Worm (Caenorhabditis elegans) whole organism, L4 larva: ENCODE results near the gene sre-54.

ENCODE experiments used
- F10B5.3 ChIP-seq: sonication (generic microtip); optimal IDR thresholded peaks from 2 replicates; lab custom pipeline; 2016; ENCODE audit warnings: mild to moderate bottlenecking, missing genetic modification characterization, missing compliant biosample characterization
- F37D6.2 ChIP-seq: sonication (generic microtip); optimal IDR thresholded peaks from 2 replicates; lab custom pipeline; 2016; ENCODE audit warnings: mild to moderate bottlenecking, missing genetic modification characterization, missing compliant biosample characterization
- Y5F2A.4 ChIP-seq: fragments of 200-800 bp; sonication (Bioruptor generic); optimal IDR thresholded peaks from 2 replicates; lab custom pipeline; 2018; ENCODE audit warnings: mild to moderate bottlenecking, missing genetic modification characterization, missing compliant biosample characterization
- ZK337.2 ChIP-seq: fragments of 200-800 bp; sonication (Bioruptor generic); IDR thresholded peaks from 2 replicates; pipeline ENCODE4 v1.3.6; 2022; ENCODE audit warnings: missing genetic modification reagents, missing genetic modification characterization, missing compliant biosample characterization
- ZK546.5 ChIP-seq, 2 experiments: sonication (generic microtip); optimal IDR thresholded peaks; 2 replicates each; lab custom pipeline; 2017; ENCODE audit warnings: missing biosample characterization in 2 of 2, missing genetic modification characterization in 2 of 2
- aha-1 ChIP-seq: fragments of 150-350 bp; peaks from one replicate; lab custom pipeline; 2014; ENCODE audit warnings: missing biosample characterization, missing genetic modification characterization
- arid-1 ChIP-seq: fragments of 200-800 bp; sonication (Bioruptor generic); conservative IDR thresholded peaks from 2 replicates; pipeline ENCODE4 v1.3.6; 2022; ENCODE audit warnings: missing genetic modification reagents, missing genetic modification characterization, missing compliant biosample characterization
- ceh-32 ChIP-seq: sonication (generic microtip); optimal IDR thresholded peaks from 2 replicates; lab custom pipeline; 2016; ENCODE audit warnings: mild to moderate bottlenecking, missing genetic modification characterization, missing compliant biosample characterization; ENCODE audit not compliant: poor library complexity
- ceh-82 ChIP-seq: sonication (generic microtip); optimal IDR thresholded peaks from 2 replicates; lab custom pipeline; 2017; ENCODE audit warnings: missing biosample characterization, missing genetic modification characterization
- ces-1 ChIP-seq: fragments of 150-350 bp; sonication (generic microtip); optimal IDR thresholded peaks from 4 replicates; lab custom pipeline; 2014; ENCODE audit warnings: missing biosample characterization, missing genetic modification reagents, missing genetic modification characterization
- cey-2 ChIP-seq: sonication (generic microtip); optimal IDR thresholded peaks from 3 replicates; lab custom pipeline; 2017; ENCODE audit warnings: missing genetic modification characterization, mild to moderate bottlenecking, missing compliant biosample characterization, antibody characterized with exemption, borderline replicate concordance; ENCODE audit not compliant: insufficient read depth
- ctbp-1 ChIP-seq: fragments of 200-800 bp; sonication (Bioruptor generic); IDR thresholded peaks from 2 replicates; pipeline ENCODE4 v1.3.6; 2022; ENCODE audit warnings: missing genetic modification reagents, missing genetic modification characterization, missing compliant biosample characterization
- daf-12 ChIP-seq: fragments of 150-350 bp; optimal IDR thresholded peaks from 2 replicates; lab custom pipeline; 2014; ENCODE audit warnings: missing biosample characterization, missing genetic modification reagents, missing genetic modification characterization
- daf-19 ChIP-seq: fragments of 200-800 bp; sonication (Bioruptor generic); conservative IDR thresholded peaks from 2 replicates; pipeline ENCODE4 v1.3.6; 2022; ENCODE audit warnings: missing genetic modification characterization, missing compliant biosample characterization
- daf-8 ChIP-seq: fragments of 200-800 bp; sonication (Bioruptor generic); IDR thresholded peaks from 2 replicates; pipeline ENCODE4 v1.3.6; 2022; ENCODE audit warnings: missing genetic modification characterization, missing compliant biosample characterization
- dmd-6 ChIP-seq: fragments of 200-800 bp; sonication (Bioruptor generic); IDR thresholded peaks from 2 replicates; pipeline ENCODE4 v1.3.6; 2022; ENCODE audit warnings: missing genetic modification reagents, missing genetic modification characterization, missing compliant biosample characterization
- dmd-9 ChIP-seq: fragments of 200-800 bp; sonication (Bioruptor generic); IDR thresholded peaks from 2 replicates; pipeline ENCODE4 v1.3.6; 2022; ENCODE audit warnings: missing genetic modification reagents, missing genetic modification characterization, missing compliant biosample characterization
- duxl-1 ChIP-seq: sonication (generic microtip); optimal IDR thresholded peaks from 2 replicates; lab custom pipeline; 2016; ENCODE audit warnings: mild to moderate bottlenecking, missing genetic modification characterization, moderate library complexity, missing compliant biosample characterization; ENCODE audit not compliant: poor library complexity
- fkh-10 ChIP-seq: fragments of 150-350 bp; optimal IDR thresholded peaks from 2 replicates; lab custom pipeline; 2014; ENCODE audit warnings: missing biosample characterization, missing genetic modification reagents, missing genetic modification characterization
- gei-8 ChIP-seq: fragments of 200-800 bp; sonication (Bioruptor generic); optimal IDR thresholded peaks from 2 replicates; lab custom pipeline; 2018; ENCODE audit warnings: mild to moderate bottlenecking, missing genetic modification characterization, missing compliant biosample characterization
- hmg-1.1 ChIP-seq: fragments of 200-800 bp; sonication (Bioruptor generic); IDR thresholded peaks from 2 replicates; pipeline ENCODE4 v1.3.6; 2022; ENCODE audit warnings: missing genetic modification reagents, missing genetic modification characterization, missing compliant biosample characterization
- lim-7 ChIP-seq: fragments of 200-800 bp; sonication (Bioruptor generic); IDR thresholded peaks from 2 replicates; pipeline ENCODE4 v1.3.6; 2022; ENCODE audit warnings: missing genetic modification characterization, missing compliant biosample characterization
- lin-13 ChIP-seq: fragments of 150-350 bp; optimal IDR thresholded peaks from 2 replicates; lab custom pipeline; 2014; ENCODE audit warnings: missing biosample characterization, missing genetic modification reagents, missing genetic modification characterization
- lin-39 ChIP-seq: fragments of 150-350 bp; optimal IDR thresholded peaks from 2 replicates; lab custom pipeline; 2014; ENCODE audit warnings: missing biosample characterization, missing genetic modification reagents, missing genetic modification characterization
- lir-3 ChIP-seq: sonication (generic microtip); optimal IDR thresholded peaks from 2 replicates; lab custom pipeline; 2016; ENCODE audit warnings: mild to moderate bottlenecking, missing genetic modification characterization, missing compliant biosample characterization
- lsy-2 ChIP-seq, 2 experiments: fragments of 150-350 bp in 1 of 2; sonication (generic microtip) in 1 of 2; optimal IDR thresholded peaks; 2 replicates each; lab custom pipeline; 2014 to 2017; ENCODE audit warnings: missing biosample characterization in 2 of 2, missing genetic modification characterization in 2 of 2
- mxl-2 ChIP-seq: fragments of 200-800 bp; sonication (Bioruptor generic); conservative IDR thresholded peaks from 2 replicates; pipeline ENCODE4 v1.3.6; 2022; ENCODE audit warnings: missing genetic modification reagents, missing genetic modification characterization, missing compliant biosample characterization
- nhr-11 ChIP-seq: fragments of 150-350 bp; optimal IDR thresholded peaks from 2 replicates; lab custom pipeline; 2014; ENCODE audit warnings: missing biosample characterization, missing genetic modification characterization
- nhr-25 ChIP-seq: sonication (generic microtip); optimal IDR thresholded peaks from 2 replicates; lab custom pipeline; 2017; ENCODE audit warnings: missing genetic modification characterization, mild to moderate bottlenecking, missing compliant biosample characterization, antibody characterized with exemption, moderate library complexity, borderline replicate concordance; ENCODE audit not compliant: insufficient read depth
- nhr-76 ChIP-seq: fragments of 150-350 bp; optimal IDR thresholded peaks from 2 replicates; lab custom pipeline; 2014; ENCODE audit warnings: missing biosample characterization, missing genetic modification characterization
- pha-4 ChIP-seq, 2 experiments: fragments of 150-350 bp in 1 of 2; fragments of 200-800 bp in 1 of 2; sonication (Bioruptor generic) in 1 of 2; IDR thresholded peaks in 1 of 2; optimal IDR thresholded peaks in 1 of 2; 2 replicates each; pipeline versions ENCODE4 v1.3.6 to Lab custom; 2014 to 2022; ENCODE audit warnings: missing genetic modification characterization in 2 of 2, missing genetic modification reagents in 2 of 2, missing biosample characterization in 1 of 2, missing compliant biosample characterization in 1 of 2
- php-3 ChIP-seq: fragments of 200-800 bp; sonication (Bioruptor generic); IDR thresholded peaks from 2 replicates; pipeline ENCODE4 v1.3.6; 2022; ENCODE audit warnings: missing genetic modification reagents, missing genetic modification characterization, missing compliant biosample characterization
- saeg-2 ChIP-seq: fragments of 200-800 bp; sonication (Bioruptor generic); IDR thresholded peaks from 2 replicates; pipeline ENCODE4 v1.3.6; 2022; ENCODE audit warnings: missing genetic modification reagents, missing genetic modification characterization, missing compliant biosample characterization
- sdz-12 ChIP-seq: fragments of 200-800 bp; sonication (Bioruptor generic); optimal IDR thresholded peaks from 2 replicates; lab custom pipeline; 2018; ENCODE audit warnings: mild to moderate bottlenecking, missing genetic modification characterization, missing compliant biosample characterization
- set-16 ChIP-seq: fragments of 200-800 bp; sonication (Bioruptor generic); IDR thresholded peaks from 2 replicates; pipeline ENCODE4 v1.3.6; 2022; ENCODE audit warnings: missing genetic modification reagents, missing genetic modification characterization, missing compliant biosample characterization
- skn-1 ChIP-seq: fragments of 150-350 bp; optimal IDR thresholded peaks from 2 replicates; lab custom pipeline; 2014; ENCODE audit warnings: missing biosample characterization, missing genetic modification characterization
- snpc-1.2 ChIP-seq: fragments of 200-800 bp; sonication (Bioruptor generic); IDR thresholded peaks from 2 replicates; pipeline ENCODE4 v1.3.6; 2022; ENCODE audit warnings: missing genetic modification reagents, missing genetic modification characterization, missing compliant biosample characterization
- snpc-4 ChIP-seq: fragments of 150-350 bp; optimal IDR thresholded peaks from 2 replicates; lab custom pipeline; 2014; ENCODE audit warnings: missing biosample characterization, missing genetic modification characterization
- spr-1 ChIP-seq: sonication (generic microtip); optimal IDR thresholded peaks from 2 replicates; lab custom pipeline; 2016; ENCODE audit warnings: mild to moderate bottlenecking, missing genetic modification characterization, missing compliant biosample characterization
- spr-3 ChIP-seq: fragments of 200-800 bp; sonication (Bioruptor generic); optimal IDR thresholded peaks from 2 replicates; lab custom pipeline; 2018; ENCODE audit warnings: mild to moderate bottlenecking, missing genetic modification characterization, missing compliant biosample characterization
- tag-97 ChIP-seq: fragments of 200-800 bp; sonication (Bioruptor generic); IDR thresholded peaks from 2 replicates; pipeline ENCODE4 v1.3.6; 2022; ENCODE audit warnings: missing genetic modification characterization, missing compliant biosample characterization
- tra-1 ChIP-seq: fragments of 200-800 bp; sonication (Bioruptor generic); IDR thresholded peaks from 2 replicates; pipeline ENCODE4 v1.3.6; 2022; ENCODE audit warnings: missing genetic modification reagents, missing genetic modification characterization, missing compliant biosample characterization
- unc-62 ChIP-seq, 3 experiments: fragments of 150-350 bp in 1 of 3; sonication (generic microtip); optimal IDR thresholded peaks in 2 of 3; peaks in 1 of 3; 1 replicate in 1 of 3; 2 replicates in 2 of 3; lab custom pipeline; 2014 to 2017; ENCODE audit warnings: missing biosample characterization in 3 of 3, missing genetic modification characterization in 3 of 3, missing genetic modification reagents in 3 of 3, missing genotype in 1 of 3
- vab-7 ChIP-seq: fragments of 200-800 bp; sonication (Bioruptor generic); IDR thresholded peaks from 2 replicates; pipeline ENCODE4 v1.3.6; 2022; ENCODE audit warnings: missing genetic modification reagents, missing genetic modification characterization, missing compliant biosample characterization
- zfp-2 ChIP-seq: sonication (generic microtip); optimal IDR thresholded peaks from 2 replicates; lab custom pipeline; 2016; ENCODE audit warnings: mild to moderate bottlenecking, missing genetic modification characterization, missing compliant biosample characterization
- zfp-3 ChIP-seq: fragments of 200-800 bp; sonication (Bioruptor generic); conservative IDR thresholded peaks from 2 replicates; pipeline ENCODE4 v1.3.6; 2022; ENCODE audit warnings: missing genetic modification reagents, missing genetic modification characterization, missing compliant biosample characterization
- ztf-11 ChIP-seq: fragments of 150-350 bp; optimal IDR thresholded peaks from 2 replicates; lab custom pipeline; 2014; ENCODE audit warnings: missing biosample characterization, missing genetic modification characterization

The sre-54 gene

ce11 chrII:12380888-12381287 is 48.2 kb downstream of the sre-54 start:
- TF ChIP-seq F10B5.3 (tag; lab: Kevin White, UChicago) (no peak), vab-7 (GFP tag; lab: Robert Waterston, UW) (no peak), spr-1 (no peak), zfp-2 (tag; lab: Kevin White, UChicago) (no peak), ZK337.2 (GFP tag; lab: Robert Waterston, UW) (no peak), ztf-11 (tag; lab: Kevin White, UChicago) (no peak), lin-39 (tag; lab: Kevin White, UChicago) (no peak), Y5F2A.4 (GFP tag; lab: Kevin White, UChicago) (no peak), ctbp-1 (no peak), arid-1 (no peak)

DNA sequence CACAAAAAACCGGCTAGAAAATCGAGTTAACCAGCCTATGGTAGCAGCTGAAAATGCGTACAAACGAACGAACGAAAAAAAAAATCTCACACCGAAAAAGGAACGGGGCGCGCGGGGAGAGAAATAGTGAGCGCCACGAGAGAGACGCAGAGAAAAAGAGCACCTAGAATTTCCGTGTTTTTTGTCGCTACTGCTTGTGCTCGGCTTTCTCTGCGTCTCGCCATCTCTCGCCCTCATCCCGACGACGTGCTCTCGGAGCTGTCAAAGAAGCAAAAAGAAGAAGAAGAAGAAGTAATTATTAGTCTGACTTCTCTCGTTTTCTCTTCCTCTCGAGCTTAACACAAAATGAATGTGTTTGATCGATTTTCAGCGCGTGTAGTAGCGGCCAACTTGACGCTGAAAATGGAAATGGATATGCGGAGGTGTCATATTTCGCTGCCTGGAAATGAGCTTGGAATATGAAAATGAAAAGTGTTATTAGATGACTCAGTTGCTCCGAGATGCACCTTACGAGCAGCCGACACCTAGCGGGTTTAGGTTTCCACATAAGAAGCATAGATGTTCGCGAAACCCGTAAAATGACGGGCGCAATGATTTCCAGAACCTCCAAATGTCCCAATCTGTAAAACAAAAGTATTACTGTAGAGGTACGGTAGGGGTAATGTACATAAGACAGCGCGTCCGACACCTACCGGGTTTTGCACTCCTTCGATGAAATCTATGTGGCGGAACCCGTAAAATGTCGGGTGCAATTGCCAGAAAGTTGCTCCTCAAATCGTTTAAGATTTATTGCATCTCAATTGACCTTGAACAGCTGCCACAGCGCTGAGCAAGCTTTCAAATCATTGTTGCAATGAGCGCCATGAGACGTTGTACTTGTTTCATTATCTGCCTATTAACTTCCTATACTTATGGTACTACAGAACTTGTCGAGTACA is 50.2 kb downstream of the sre-54 start, which contains the start of gene btb-14:
TSS of gene btb-14 (plus strand) at position 839 of the 938 bp plus-strand sequence.
- TF ChIP-seq lim-7 (GFP tag; lab: Robert Waterston, UW) (no peak), daf-8 (GFP tag; lab: Robert Waterston, UW) (no peak), dmd-6 (GFP tag; lab: Robert Waterston, UW) (peak; percentile 12; the same call in 1 of the 2 replicates), snpc-4 (tag; lab: Kevin White, UChicago) (peak; percentile 26), tag-97 (GFP tag; lab: Robert Waterston, UW) (no peak), fkh-10 (GFP tag; lab: Kevin White, UChicago) (no peak), mxl-2 (GFP tag; lab: Robert Waterston, UW) (no peak), nhr-25 (no peak), daf-12 (tag; lab: Kevin White, UChicago) (no peak), ZK546.5 (tag; optimal IDR thresholded peaks at IDR 0.05; lab: Kevin White, UChicago) (no peak), lsy-2 (tag; optimal IDR thresholded peaks at IDR 0.05; lab: Kevin White, UChicago) (peak in 1 of 2 experiments; percentile 60), nhr-76 (tag; lab: Kevin White, UChicago) (no peak), duxl-1 (tag; lab: Kevin White, UChicago) (no peak), pha-4 (GFP tag; IDR thresholded peaks at IDR 0.05; lab: Robert Waterston, UW) (no peak), pha-4 (tag; optimal IDR thresholded peaks at IDR 0.05; lab: Kevin White, UChicago) (no peak), ceh-82 (no peak), dmd-9 (GFP tag; lab: Robert Waterston, UW) (no peak), php-3 (GFP tag; lab: Robert Waterston, UW) (no peak), skn-1 (no peak), sdz-12 (no peak), daf-19 (no peak), gei-8 (GFP tag; lab: Kevin White, UChicago) (no peak), snpc-1.2 (GFP tag; lab: Robert Waterston, UW) (no peak), lin-13 (GFP tag; lab: Kevin White, UChicago) (no peak), aha-1 (tag; lab: Kevin White, UChicago) (no peak), unc-62 (GFP tag; optimal IDR thresholded peaks at IDR 0.05 in 1 of 2; lab: Kevin White, UChicago) (peak in 1 of 2 experiments; percentile 53), unc-62 (tag; optimal IDR thresholded peaks at IDR 0.05; lab: Kevin White, UChicago) (no peak), hmg-1.1 (peak; percentile 64; the same call in 1 of the 2 replicates), ces-1 (GFP tag; lab: Kevin White, UChicago) (no peak), set-16 (GFP tag; lab: Robert Waterston, UW) (peak; percentile 46; the same call in 1 of the 2 replicates), F37D6.2 (tag; lab: Kevin White, UChicago) (no peak), cey-2 (tag; lab: Kevin White, UChicago) (no peak), tra-1 (GFP tag; lab: Robert Waterston, UW) (no peak), nhr-11 (tag; lab: Kevin White, UChicago) (no peak), lir-3 (tag; lab: Kevin White, UChicago) (no peak), spr-3 (GFP tag; lab: Kevin White, UChicago) (no peak), ceh-32 (tag; lab: Kevin White, UChicago) (no peak), zfp-3 (GFP tag; lab: Robert Waterston, UW) (no peak), saeg-2 (GFP tag; lab: Robert Waterston, UW) (no peak)
